Worm (Caenorhabditis elegans) whole organism, L2 larva: ENCODE results near the gene lig-4.

Experiments used
- F13H6.1 ChIP-seq: sonication (generic microtip); optimal IDR thresholded peaks from 2 replicates; lab custom pipeline; 2016; ENCODE audit warnings: missing genetic modification characterization, missing compliant biosample characterization
- aly-2 ChIP-seq: fragments of 150-350 bp; optimal IDR thresholded peaks from 2 replicates; lab custom pipeline; 2014; ENCODE audit warnings: missing biosample characterization, missing genetic modification characterization
- ama-1 ChIP-seq: fragments of 150-350 bp; optimal IDR thresholded peaks from 2 replicates; lab custom pipeline; 2018; ENCODE audit warnings: inconsistent platforms
- blmp-1 ChIP-seq: sonication (generic microtip); optimal IDR thresholded peaks from 2 replicates; lab custom pipeline; 2017; ENCODE audit warnings: missing genetic modification characterization, mild to moderate bottlenecking, missing compliant biosample characterization, antibody characterized with exemption, moderate library complexity; ENCODE audit not compliant: insufficient read depth
- ceh-82 ChIP-seq: fragments of 150-350 bp; optimal IDR thresholded peaks from 2 replicates; lab custom pipeline; 2014; ENCODE audit warnings: missing biosample characterization, missing genetic modification characterization
- nhr-237 ChIP-seq: fragments of 150-350 bp; optimal IDR thresholded peaks from 2 replicates; lab custom pipeline; 2014; ENCODE audit warnings: missing biosample characterization, missing genetic modification characterization
- nhr-25 ChIP-seq: fragments of 150-350 bp; sonication (generic microtip); optimal IDR thresholded peaks from 3 replicates; lab custom pipeline; 2014; ENCODE audit warnings: missing biosample characterization, missing genetic modification characterization
- nhr-77 ChIP-seq: fragments of 150-350 bp; optimal IDR thresholded peaks from 2 replicates; lab custom pipeline; 2014; ENCODE audit warnings: missing biosample characterization, missing genetic modification characterization
- skn-1 ChIP-seq: sonication (generic microtip); optimal IDR thresholded peaks from 2 replicates; lab custom pipeline; 2017; ENCODE audit warnings: missing biosample characterization, missing genetic modification characterization
- unc-55 ChIP-seq: fragments of 150-350 bp; sonication (generic microtip); optimal IDR thresholded peaks from 3 replicates; lab custom pipeline; 2014; ENCODE audit warnings: missing biosample characterization, missing genetic modification reagents, missing genetic modification characterization

DNA sequence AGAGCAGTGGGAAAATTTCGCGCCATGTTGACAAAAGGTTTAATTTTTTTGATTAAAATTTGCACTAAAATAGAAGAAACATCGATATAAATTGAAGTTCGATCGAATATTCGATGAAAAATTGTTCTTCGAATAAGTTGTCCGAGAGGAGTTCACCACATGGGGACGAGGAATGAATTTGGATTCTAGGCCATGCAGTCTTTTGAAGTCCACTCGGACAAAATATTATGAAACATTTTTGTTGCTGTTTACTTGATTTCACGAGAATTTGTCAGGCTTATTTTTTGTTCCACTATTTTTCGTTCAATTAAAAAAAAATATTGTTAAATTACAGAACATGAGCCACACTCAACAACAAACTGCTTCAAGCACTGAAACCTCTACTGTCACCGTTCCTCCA is 591 bp upstream of the lig-4 start, which contains the start of the genes cux-7 and C07H6.2:
- TF ChIP-seq blmp-1 (peak; percentile 41), unc-55 (GFP tag; lab: Kevin White, UChicago) (peak; percentile 98), aly-2 (no peak), nhr-237 (tag; lab: Kevin White, UChicago) (no peak), ceh-82 (tag; lab: Kevin White, UChicago) (no peak), ama-1 (peak; percentile 61), F13H6.1 (tag; lab: Kevin White, UChicago) (peak; percentile 96), nhr-77 (tag; lab: Kevin White, UChicago) (no peak), skn-1 (peak; percentile 83), nhr-25 (tag; lab: Kevin White, UChicago) (no peak)
